Worm (Caenorhabditis elegans) whole organism, L1 larva: Measurements from ENCODE around the gene M176.11.

ENCODE experiments used
- fkh-10 ChIP-seq: sonication (generic microtip); optimal IDR thresholded peaks from 2 replicates; lab custom pipeline; 2017; ENCODE audit warnings: missing biosample characterization, missing genetic modification reagents, missing genetic modification characterization
- mep-1 ChIP-seq: fragments of 150-350 bp; optimal IDR thresholded peaks from 2 replicates; lab custom pipeline; 2014; ENCODE audit warnings: missing biosample characterization, missing genetic modification characterization
- nhr-237 ChIP-seq: fragments of 150-350 bp; optimal IDR thresholded peaks from 2 replicates; lab custom pipeline; 2014; ENCODE audit warnings: missing biosample characterization, missing genetic modification characterization

- no peak for TF ChIP-seq nhr-237 (tag; lab: Kevin White, UChicago)
- no peak for TF ChIP-seq fkh-10 (GFP tag; lab: Kevin White, UChicago)
- no peak for TF ChIP-seq mep-1
These were observed at the start of gene M176.11 for ce11 chrII:9421969-9422368.
